Fruit fly (Drosophila melanogaster) whole organism, embryonic: ENCODE results near the gene p24-1.

Experiments
- Atf-2 ChIP-seq: fragments of 200-800 bp; sonication (Bioruptor generic); optimal IDR thresholded peaks from 2 replicates; lab custom pipeline; 2016; ENCODE audit warnings: missing biosample characterization, missing genetic modification characterization
- C15 ChIP-seq: fragments of 200-800 bp; sonication (Bioruptor generic); IDR thresholded peaks from 3 replicates; pipeline ENCODE4 v1.3.6; 2022; ENCODE audit warnings: missing biosample characterization, missing genetic modification characterization
- CG10431 ChIP-seq: fragments of 200-800 bp; sonication (Bioruptor generic); optimal IDR thresholded peaks from 3 replicates; lab custom pipeline; 2018; ENCODE audit warnings: missing biosample characterization, mild to moderate bottlenecking, missing genetic modification characterization
- CG11247 ChIP-seq: fragments of 200-800 bp; sonication (Bioruptor generic); IDR thresholded peaks from 2 replicates; pipeline ENCODE4 v1.3.6; 2022; ENCODE audit warnings: missing biosample characterization, missing genetic modification characterization
- CG13123 ChIP-seq: fragments of 200-800 bp; sonication (Bioruptor generic); optimal IDR thresholded peaks from 2 replicates; lab custom pipeline; 2016; ENCODE audit warnings: missing biosample characterization, missing genetic modification characterization
- CG14050 ChIP-seq: fragments of 200-800 bp; sonication (Bioruptor generic); IDR thresholded peaks from 3 replicates; pipeline ENCODE4 v1.3.6; 2022; ENCODE audit warnings: missing biosample characterization, missing genetic modification characterization
- CG14710 ChIP-seq: fragments of 200-800 bp; sonication (Bioruptor generic); optimal IDR thresholded peaks from 3 replicates; lab custom pipeline; 2019; ENCODE audit warnings: missing biosample characterization, mild to moderate bottlenecking, missing genetic modification characterization, moderate library complexity
- CG16813 ChIP-seq: fragments of 200-800 bp; sonication (Bioruptor generic); IDR thresholded peaks from 3 replicates; pipeline ENCODE4 v1.3.6; 2022; ENCODE audit warnings: missing biosample characterization, missing genetic modification characterization; ENCODE audit not compliant: partially characterized antibody
- CG1832 ChIP-seq: fragments of 200-800 bp; sonication (Bioruptor generic); optimal IDR thresholded peaks from 2 replicates; lab custom pipeline; 2017; ENCODE audit warnings: missing biosample characterization, mild to moderate bottlenecking, missing genetic modification characterization, inconsistent platforms
- CG30403 ChIP-seq: fragments of 200-800 bp; sonication (Bioruptor generic); optimal IDR thresholded peaks from 3 replicates; lab custom pipeline; 2016; ENCODE audit warnings: missing biosample characterization, missing genetic modification characterization
- CG32772 ChIP-seq: fragments of 200-800 bp; sonication (Bioruptor generic); IDR thresholded peaks from 2 replicates; pipeline ENCODE4 v1.3.6; 2022; ENCODE audit warnings: missing biosample characterization, missing genetic modification characterization
- CG3838 ChIP-seq: fragments of 200-800 bp; sonication (Bioruptor generic); optimal IDR thresholded peaks from 3 replicates; lab custom pipeline; 2016; ENCODE audit warnings: missing biosample characterization, missing genetic modification characterization
- CG8924 ChIP-seq: fragments of 200-800 bp; optimal IDR thresholded peaks from 3 replicates; lab custom pipeline; 2019; ENCODE audit warnings: missing biosample characterization, mild to moderate bottlenecking, missing genetic modification characterization, moderate library complexity
- CG8944 ChIP-seq: fragments of 200-800 bp; sonication (Bioruptor generic); optimal IDR thresholded peaks from 3 replicates; lab custom pipeline; 2016; ENCODE audit warnings: missing biosample characterization, missing genetic modification characterization
- Dek ChIP-seq: fragments of 200-800 bp; sonication (Bioruptor generic); optimal IDR thresholded peaks from 3 replicates; lab custom pipeline; 2019; ENCODE audit warnings: missing biosample characterization, mild to moderate bottlenecking, missing genetic modification characterization, moderate library complexity
- Dip3 ChIP-seq: fragments of 200-800 bp; sonication (Bioruptor generic); optimal IDR thresholded peaks from 3 replicates; lab custom pipeline; 2016; ENCODE audit warnings: missing biosample characterization, missing genetic modification characterization
- Dll ChIP-seq: fragments of 200-800 bp; sonication (Bioruptor generic); IDR thresholded peaks from 4 replicates; pipeline ENCODE4 v1.3.6; 2022; ENCODE audit warnings: missing biosample characterization, missing genetic modification characterization; ENCODE audit not compliant: partially characterized antibody
- Doc3 ChIP-seq: fragments of 200-800 bp; sonication (Bioruptor generic); IDR thresholded peaks from 3 replicates; pipeline ENCODE4 v1.3.6; 2022; ENCODE audit warnings: missing biosample characterization, missing genetic modification characterization; ENCODE audit not compliant: partially characterized antibody
- Gsc ChIP-seq: fragments of 200-800 bp; sonication (Bioruptor generic); IDR thresholded peaks from 2 replicates; pipeline ENCODE4 v1.3.6; 2022; ENCODE audit warnings: missing biosample characterization, missing genetic modification characterization
- Hand ChIP-seq: fragments of 200-800 bp; sonication (Bioruptor generic); optimal IDR thresholded peaks from 2 replicates; lab custom pipeline; 2017; ENCODE audit warnings: mild to moderate bottlenecking, missing biosample characterization, missing genetic modification reagents, missing genetic modification characterization
- MTF-1 ChIP-seq: fragments of 200-800 bp; sonication (Bioruptor generic); optimal IDR thresholded peaks from 2 replicates; lab custom pipeline; 2018; ENCODE audit warnings: missing biosample characterization, mild to moderate bottlenecking, missing genetic modification characterization, borderline replicate concordance
- NK7.1 ChIP-seq: fragments of 200-800 bp; sonication (Bioruptor generic); optimal IDR thresholded peaks from 3 replicates; lab custom pipeline; 2016; ENCODE audit warnings: missing biosample characterization, missing genetic modification characterization
- Oaz ChIP-seq: fragments of 200-800 bp; sonication (Bioruptor generic); IDR thresholded peaks from 2 replicates; pipeline ENCODE4 v1.3.6; 2022; ENCODE audit warnings: missing biosample characterization, missing genetic modification characterization
- Pdp1 ChIP-seq, 2 experiments: fragments of 200-800 bp; sonication (Bioruptor generic); optimal IDR thresholded peaks; 3 replicates each; lab custom pipeline; 2016; ENCODE audit warnings: missing biosample characterization in 2 of 2, missing genetic modification characterization in 2 of 2, mild to moderate bottlenecking in 1 of 2, moderate library complexity in 1 of 2
- Ravus ChIP-seq: fragments of 200-800 bp; sonication (Bioruptor generic); IDR thresholded peaks from 2 replicates; pipeline ENCODE4 v1.3.6; 2022; ENCODE audit warnings: missing biosample characterization, missing genetic modification characterization
- Six4 ChIP-seq: fragments of 200-800 bp; sonication (Bioruptor generic); optimal IDR thresholded peaks from 2 replicates; lab custom pipeline; 2016; ENCODE audit warnings: missing biosample characterization, missing genetic modification characterization
- Stat92E ChIP-seq, 3 experiments: fragments of >200 bp in 2 of 3; fragments of 200-800 bp in 1 of 3; sonication (Bioruptor generic) in 1 of 3; optimal IDR thresholded peaks; 2 replicates each; lab custom pipeline; 2017 to 2019; ENCODE audit warnings: missing biosample characterization in 3 of 3, missing genetic modification characterization in 3 of 3, mild to moderate bottlenecking in 1 of 3, moderate library complexity in 1 of 3
- Tbp ChIP-seq: fragments of >200 bp; optimal IDR thresholded peaks from 2 replicates; lab custom pipeline; 2018; ENCODE audit warnings: missing biosample characterization, missing genetic modification characterization
- Trl ChIP-seq, 3 experiments: fragments of >200 bp in 2 of 3; fragments of 200-800 bp in 1 of 3; sonication (Bioruptor generic) in 1 of 3; optimal IDR thresholded peaks; 2 replicates in 1 of 3; 3 replicates in 2 of 3; lab custom pipeline; 2016 to 2017; ENCODE audit warnings: missing biosample characterization in 1 of 3, missing genetic modification characterization in 1 of 3
- abd-A ChIP-seq: fragments of 200-800 bp; sonication (Bioruptor generic); optimal IDR thresholded peaks from 3 replicates; lab custom pipeline; 2019; ENCODE audit warnings: missing biosample characterization, mild to moderate bottlenecking, missing genetic modification characterization, moderate library complexity
- aop ChIP-seq: fragments of 200-800 bp; sonication (Bioruptor generic); IDR thresholded peaks from 2 replicates; pipeline ENCODE4 v1.3.6; 2022; ENCODE audit warnings: missing biosample characterization, missing genetic modification characterization
- cas ChIP-seq: fragments of 200-800 bp; sonication (Bioruptor generic); IDR thresholded peaks from 2 replicates; pipeline ENCODE4 v1.3.6; 2022; ENCODE audit warnings: missing biosample characterization, missing genetic modification characterization
- dan ChIP-seq: fragments of 200-800 bp; sonication (Bioruptor generic); IDR thresholded peaks from 2 replicates; pipeline ENCODE4 v1.3.6; 2022; ENCODE audit warnings: missing biosample characterization, missing genetic modification characterization
- fu2 ChIP-seq: fragments of 200-800 bp; sonication (Bioruptor generic); optimal IDR thresholded peaks from 2 replicates; lab custom pipeline; 2016; ENCODE audit warnings: missing biosample characterization, missing genetic modification characterization
- gsb-n ChIP-seq: fragments of 200-800 bp; sonication (Bioruptor generic); optimal IDR thresholded peaks from 3 replicates; lab custom pipeline; 2018; ENCODE audit warnings: missing biosample characterization, mild to moderate bottlenecking, missing genetic modification characterization
- hbn ChIP-seq: fragments of 200-800 bp; sonication (Bioruptor generic); IDR thresholded peaks from 2 replicates; pipeline ENCODE4 v1.3.6; 2022; ENCODE audit warnings: missing biosample characterization, missing genetic modification characterization; ENCODE audit not compliant: partially characterized antibody
- kah ChIP-seq: fragments of 200-800 bp; sonication (Bioruptor generic); optimal IDR thresholded peaks from 2 replicates; lab custom pipeline; 2018; ENCODE audit warnings: missing biosample characterization, mild to moderate bottlenecking, missing genetic modification characterization
- knrl ChIP-seq: fragments of 200-800 bp; sonication (Bioruptor generic); IDR thresholded peaks from 3 replicates; pipeline ENCODE4 v1.3.6; 2022; ENCODE audit warnings: missing biosample characterization, missing genetic modification characterization; ENCODE audit not compliant: partially characterized antibody
- lilli ChIP-seq: fragments of 200-800 bp; sonication (Bioruptor generic); optimal IDR thresholded peaks from 3 replicates; lab custom pipeline; 2016; ENCODE audit warnings: missing biosample characterization, missing genetic modification characterization
- oc ChIP-seq: fragments of 200-800 bp; sonication (Bioruptor generic); optimal IDR thresholded peaks from 2 replicates; lab custom pipeline; 2018; ENCODE audit warnings: missing biosample characterization, mild to moderate bottlenecking, missing genetic modification characterization, moderate library complexity
- onecut ChIP-seq: fragments of 200-800 bp; sonication (Bioruptor generic); IDR thresholded peaks from 2 replicates; pipeline ENCODE4 v1.3.6; 2022; ENCODE audit warnings: missing biosample characterization, missing genetic modification characterization
- pb ChIP-seq: fragments of 200-800 bp; sonication (Bioruptor generic); optimal IDR thresholded peaks from 3 replicates; lab custom pipeline; 2016; ENCODE audit warnings: missing biosample characterization, missing genetic modification characterization
- psq ChIP-seq: fragments of 200-800 bp; sonication (Bioruptor generic); optimal IDR thresholded peaks from 2 replicates; lab custom pipeline; 2017; ENCODE audit warnings: missing biosample characterization, missing genetic modification characterization
- repo ChIP-seq: fragments of 200-800 bp; sonication (Bioruptor generic); optimal IDR thresholded peaks from 2 replicates; lab custom pipeline; 2016; ENCODE audit warnings: missing biosample characterization, missing genetic modification characterization
- sd ChIP-seq: fragments of 200-800 bp; sonication (Bioruptor generic); optimal IDR thresholded peaks from 3 replicates; lab custom pipeline; 2018; ENCODE audit warnings: missing biosample characterization, mild to moderate bottlenecking, missing genetic modification characterization, moderate library complexity
- slbo ChIP-seq: fragments of 200-800 bp; sonication (Bioruptor generic); IDR thresholded peaks from 2 replicates; pipeline ENCODE4 v1.3.6; 2022; ENCODE audit warnings: missing biosample characterization, missing genetic modification characterization
- slp2 ChIP-seq: fragments of 200-800 bp; sonication (Bioruptor generic); optimal IDR thresholded peaks from 2 replicates; lab custom pipeline; 2016; ENCODE audit warnings: missing biosample characterization, missing genetic modification characterization
- ssp ChIP-seq: fragments of 200-800 bp; sonication (Bioruptor generic); IDR thresholded peaks from 2 replicates; pipeline ENCODE4 v1.3.6; 2022; ENCODE audit warnings: missing biosample characterization, missing genetic modification characterization
- twi ChIP-seq: fragments of 200-800 bp; optimal IDR thresholded peaks from 2 replicates; lab custom pipeline; 2019; ENCODE audit warnings: missing biosample characterization, mild to moderate bottlenecking, missing genetic modification characterization, moderate library complexity

Gene p24-1

DNA sequence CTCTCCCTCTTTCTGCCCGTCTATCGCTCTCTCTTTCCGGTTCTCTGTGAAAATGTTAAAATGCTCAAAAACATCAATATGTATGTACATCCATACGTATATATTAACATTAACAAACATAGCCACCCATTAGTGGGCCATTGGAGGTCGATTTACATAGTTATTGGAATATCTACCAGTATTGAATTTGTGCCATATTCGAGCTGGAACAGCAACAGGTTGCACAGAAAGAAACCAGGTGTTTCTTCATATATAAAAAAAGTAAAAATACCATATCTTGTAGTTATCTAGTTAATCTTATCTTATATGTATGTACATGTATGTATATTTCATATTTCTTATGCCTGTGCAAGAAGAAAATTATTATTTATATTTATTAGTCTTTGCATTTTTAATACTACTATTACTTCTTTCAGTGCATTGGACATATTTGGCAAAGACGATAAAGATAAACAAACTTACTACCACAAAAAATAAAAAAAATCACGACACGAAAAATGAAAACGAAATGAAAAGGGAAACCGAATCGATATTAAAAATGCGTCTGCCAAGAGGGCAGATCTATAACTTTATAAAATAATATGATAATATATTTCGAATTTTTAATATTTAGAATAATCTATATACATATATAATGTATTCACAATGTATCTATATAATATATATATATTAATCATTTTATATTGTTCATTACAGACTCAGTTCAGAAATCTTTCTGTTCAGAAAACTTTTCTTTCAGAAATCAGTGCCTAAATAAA lies 3.6 kb downstream of the p24-1 start (continued):
- no peak for TF ChIP-seq CG14710 (tag; lab: Kevin White, UChicago)
- TF ChIP-seq CG16813 (GFP tag; lab: Robert Waterston, UW) = no peak
- no peak for TF ChIP-seq Ravus (GFP tag; lab: Robert Waterston, UW)
- TF ChIP-seq lilli (GFP tag; lab: Kevin White, UChicago) = no peak
- TF ChIP-seq CG8924 = peak; percentile 65
- no peak for TF ChIP-seq Gsc
- no peak for TF ChIP-seq CG13123 (GFP tag; lab: Kevin White, UChicago)
- TF ChIP-seq slp2 (GFP tag; lab: Kevin White, UChicago) = no peak
- peak; percentile 78 for TF ChIP-seq abd-A (tag; lab: Kevin White, UChicago)
- TF ChIP-seq MTF-1 (GFP tag; lab: Kevin White, UChicago) = no peak
- TF ChIP-seq Doc3 (GFP tag; lab: Robert Waterston, UW) = no peak
- no peak for TF ChIP-seq Six4 (GFP tag; lab: Kevin White, UChicago)
- TF ChIP-seq Hand (GFP tag; lab: Kevin White, UChicago) = no peak
- peak; percentile 5 for TF ChIP-seq gsb-n
- no peak for TF ChIP-seq kah (GFP tag; lab: Kevin White, UChicago)
- TF ChIP-seq CG3838 (GFP tag; lab: Kevin White, UChicago) = no peak
- TF ChIP-seq CG30403 (GFP tag; lab: Kevin White, UChicago) = peak; percentile 45
- TF ChIP-seq onecut = no peak
- TF ChIP-seq NK7.1 (GFP tag; lab: Kevin White, UChicago) = no peak
- TF ChIP-seq Dek (tag; lab: Kevin White, UChicago) = peak; percentile 9
- TF ChIP-seq aop (GFP tag; lab: Robert Waterston, UW) = no peak
- TF ChIP-seq CG10431 = no peak
- peak; percentile 35; the same call in 1 of the 2 replicates for TF ChIP-seq Oaz
- TF ChIP-seq Dip3 (GFP tag; lab: Kevin White, UChicago) = no peak
- no peak for TF ChIP-seq hbn (GFP tag; lab: Robert Waterston, UW)
- no peak for TF ChIP-seq Tbp (GFP tag; lab: Kevin White, UChicago)
- no peak for TF ChIP-seq Atf-2
- TF ChIP-seq psq = no peak
- TF ChIP-seq slbo = peak; percentile 57
- TF ChIP-seq CG14050 (GFP tag; lab: Robert Waterston, UW) = peak; percentile 35; the same call in 1 of the 3 replicates
- no peak for TF ChIP-seq CG1832 (GFP tag; lab: Kevin White, UChicago)
- no peak for TF ChIP-seq C15 (GFP tag; lab: Robert Waterston, UW)
- peak in 1 of 2 experiments; percentile 11 for TF ChIP-seq Trl (optimal IDR thresholded peaks at IDR 0.05; lab: Kevin White, UChicago)
- no peak for TF ChIP-seq Trl (GFP tag; optimal IDR thresholded peaks at IDR 0.05; lab: Kevin White, UChicago)
- no peak for TF ChIP-seq cas (GFP tag; lab: Robert Waterston, UW)
- TF ChIP-seq oc (tag; lab: Kevin White, UChicago) = peak; percentile 41
- no peak for TF ChIP-seq knrl
- no peak for TF ChIP-seq fu2 (GFP tag; lab: Kevin White, UChicago)
- no peak for TF ChIP-seq CG8944 (GFP tag; lab: Kevin White, UChicago)
- no peak for TF ChIP-seq Stat92E (GFP tag; optimal IDR thresholded peaks at IDR 0.05; lab: Kevin White, UChicago)
- TF ChIP-seq Pdp1 (GFP tag; optimal IDR thresholded peaks at IDR 0.05; lab: Kevin White, UChicago) = no peak
- no peak for TF ChIP-seq CG11247 (GFP tag; lab: Robert Waterston, UW)
- TF ChIP-seq repo (GFP tag; lab: Kevin White, UChicago) = no peak
- no peak for TF ChIP-seq ssp
- TF ChIP-seq dan (GFP tag; lab: Robert Waterston, UW) = no peak
- TF ChIP-seq twi (tag; lab: Kevin White, UChicago) = no peak
- no peak for TF ChIP-seq Dll
- no peak for TF ChIP-seq pb
- peak; percentile 35 for TF ChIP-seq CG32772 (GFP tag; lab: Robert Waterston, UW)
- peak; percentile 72 for TF ChIP-seq sd
